Fruit fly (Drosophila melanogaster): Measurements from ENCODE around the gene CG4860.

Gene CG4860

dm6 chr3R:12239166-12239565 lies 17.9 kb upstream of the CG4860 start, which contains the start of gene Cyp313a3:
Gene Cyp313a3 (minus strand): TSS chr3R:12239266.
- TF ChIP-seq knrl (GFP tag; IDR thresholded peaks at IDR 0.05; ENCODE audit: partially characterized antibody) = 0 out of 3 replicates have a peak, but pooled peaks have one; percentile 6
- no peak for TF ChIP-seq Sox102F (GFP tag; optimal IDR thresholded peaks at IDR 0.05)
- TF ChIP-seq oc (tag; optimal IDR thresholded peaks at IDR 0.05) = peak; percentile 1
- TF ChIP-seq Fer2 (tag; optimal IDR thresholded peaks at IDR 0.05) = no peak
- no peak for TF ChIP-seq lilli (GFP tag; optimal IDR thresholded peaks at IDR 0.05)
- TF ChIP-seq CG1603 (tag; optimal IDR thresholded peaks at IDR 0.05) = no peak

dm6 chr3R:12236804-12237203 lies 15.5 kb upstream of the CG4860 start, which contains the start of gene Cyp313a2:
Gene Cyp313a2 (minus strand): TSS chr3R:12236904.
- TF ChIP-seq HmgD (GFP tag; optimal IDR thresholded peaks at IDR 0.05) (no peak), CG16815 (GFP tag; optimal IDR thresholded peaks at IDR 0.05) (no peak), Doc2 (GFP tag; IDR thresholded peaks at IDR 0.05) (no peak), dimm (GFP tag; IDR thresholded peaks at IDR 0.05) (no peak), CG7987 (GFP tag; optimal IDR thresholded peaks at IDR 0.05) (no peak), lov (optimal IDR thresholded peaks at IDR 0.05) (no peak), lov (GFP tag; IDR thresholded peaks at IDR 0.05) (no peak), CG1832 (GFP tag; optimal IDR thresholded peaks at IDR 0.05) (no peak), toy (GFP tag; IDR thresholded peaks at IDR 0.05) (no peak), scrt (GFP tag; optimal IDR thresholded peaks at IDR 0.05) (no peak), chn (GFP tag; optimal IDR thresholded peaks at IDR 0.05) (no peak), stc (GFP tag; IDR thresholded peaks at IDR 0.05) (no peak), CG1233 (GFP tag; optimal IDR thresholded peaks at IDR 0.05) (no peak), CG34224 (GFP tag; IDR thresholded peaks at IDR 0.05; ENCODE audit: partially characterized antibody) (no peak), pho (GFP tag; optimal IDR thresholded peaks at IDR 0.05) (no peak), lilli (GFP tag; optimal IDR thresholded peaks at IDR 0.05) (no peak)

dm6 chr3R:12234584-12234983 lies 13.3 kb upstream of the CG4860 start, which contains the start of gene Cyp313a5:
Gene Cyp313a5 (minus strand): TSS chr3R:12234684.
- no peak for TF ChIP-seq B-H2 (GFP tag; optimal IDR thresholded peaks at IDR 0.05)
- no peak for TF ChIP-seq CG9932 (GFP tag; IDR thresholded peaks at IDR 0.05)
- TF ChIP-seq CG32772 (GFP tag; IDR thresholded peaks at IDR 0.05) = no peak
- no peak for TF ChIP-seq CG13296 (GFP tag; optimal IDR thresholded peaks at IDR 0.05)
- TF ChIP-seq usp (GFP tag; optimal IDR thresholded peaks at IDR 0.05) = no peak
- TF ChIP-seq kah (GFP tag; optimal IDR thresholded peaks at IDR 0.05) = no peak
- TF ChIP-seq bigmax (GFP tag; optimal IDR thresholded peaks at IDR 0.05) = no peak
- no peak for TF ChIP-seq sens-2 (GFP tag; IDR thresholded peaks at IDR 0.05)
- TF ChIP-seq Sry-β (GFP tag; optimal IDR thresholded peaks at IDR 0.05) = no peak
- TF ChIP-seq CG9727 (GFP tag; optimal IDR thresholded peaks at IDR 0.05) = no peak
- no peak for TF ChIP-seq yki (optimal IDR thresholded peaks at IDR 0.05)
- TF ChIP-seq Pdp1 (GFP tag; optimal IDR thresholded peaks at IDR 0.05) = no peak
- TF ChIP-seq HLHmδ (GFP tag; optimal IDR thresholded peaks at IDR 0.05) = no peak
- no peak for TF ChIP-seq MBD-R2 (GFP tag; IDR thresholded peaks at IDR 0.05)
- no peak for TF ChIP-seq nau (GFP tag; optimal IDR thresholded peaks at IDR 0.05)
- TF ChIP-seq CG13424 (tag; optimal IDR thresholded peaks at IDR 0.05) = no peak
- TF ChIP-seq bbx (GFP tag; IDR thresholded peaks at IDR 0.05; ENCODE audit: partially characterized antibody) = no peak
- TF ChIP-seq jing (GFP tag; optimal IDR thresholded peaks at IDR 0.05) = no peak
- TF ChIP-seq CG9437 (GFP tag; optimal IDR thresholded peaks at IDR 0.05) = no peak

All from whole organism, embryonic.